Worm (Caenorhabditis elegans) whole organism, L2 larva: Measurements from ENCODE around the gene F38H12.5.

Source experiments
- C34F6.9 ChIP-seq: fragments of 150-350 bp; optimal IDR thresholded peaks from 2 replicates; lab custom pipeline; 2014; ENCODE audit warnings: missing biosample characterization, missing genetic modification characterization
- F13H6.1 ChIP-seq: sonication (generic microtip); optimal IDR thresholded peaks from 2 replicates; lab custom pipeline; 2016; ENCODE audit warnings: missing genetic modification characterization, missing compliant biosample characterization
- R02D3.7 ChIP-seq: fragments of 150-350 bp; optimal IDR thresholded peaks from 2 replicates; lab custom pipeline; 2014; ENCODE audit warnings: missing biosample characterization, missing genetic modification characterization
- Y55F3AM.14 ChIP-seq: fragments of 200-800 bp; sonication (Bioruptor generic); optimal IDR thresholded peaks from 2 replicates; lab custom pipeline; 2018; ENCODE audit warnings: mild to moderate bottlenecking, missing genetic modification characterization, missing compliant biosample characterization
- ZK546.5 ChIP-seq: sonication (generic microtip); optimal IDR thresholded peaks from 2 replicates; lab custom pipeline; 2017; ENCODE audit warnings: missing biosample characterization, missing genetic modification characterization
- alr-1 ChIP-seq: fragments of 150-350 bp; optimal IDR thresholded peaks from 2 replicates; lab custom pipeline; 2014; ENCODE audit warnings: missing biosample characterization, missing genetic modification characterization
- aly-2 ChIP-seq: fragments of 150-350 bp; optimal IDR thresholded peaks from 2 replicates; lab custom pipeline; 2014; ENCODE audit warnings: missing biosample characterization, missing genetic modification characterization
- ama-1 ChIP-seq: fragments of 150-350 bp; optimal IDR thresholded peaks from 2 replicates; lab custom pipeline; 2018; ENCODE audit warnings: inconsistent platforms
- blmp-1 ChIP-seq: sonication (generic microtip); optimal IDR thresholded peaks from 2 replicates; lab custom pipeline; 2017; ENCODE audit warnings: missing genetic modification characterization, mild to moderate bottlenecking, missing compliant biosample characterization, antibody characterized with exemption, moderate library complexity; ENCODE audit not compliant: insufficient read depth
- ceh-16 ChIP-seq: fragments of 150-350 bp; optimal IDR thresholded peaks from 2 replicates; lab custom pipeline; 2014; ENCODE audit warnings: missing biosample characterization, missing genetic modification characterization
- ceh-82 ChIP-seq: fragments of 150-350 bp; optimal IDR thresholded peaks from 2 replicates; lab custom pipeline; 2014; ENCODE audit warnings: missing biosample characterization, missing genetic modification characterization
- crh-2 ChIP-seq: sonication (generic microtip); optimal IDR thresholded peaks from 2 replicates; lab custom pipeline; 2017; ENCODE audit warnings: missing biosample characterization, missing genetic modification characterization
- dmd-4 ChIP-seq: sonication (generic microtip); optimal IDR thresholded peaks from 2 replicates; lab custom pipeline; 2017; ENCODE audit warnings: missing biosample characterization, missing genetic modification characterization
- egl-27 ChIP-seq: sonication (generic microtip); optimal IDR thresholded peaks from 3 replicates; lab custom pipeline; 2017; ENCODE audit warnings: missing biosample characterization, missing genetic modification reagents, missing genetic modification characterization
- elt-1 ChIP-seq: fragments of 150-350 bp; optimal IDR thresholded peaks from 2 replicates; lab custom pipeline; 2014; ENCODE audit warnings: missing biosample characterization, missing genetic modification characterization
- elt-3 ChIP-seq: sonication (generic microtip); optimal IDR thresholded peaks from 2 replicates; lab custom pipeline; 2017; ENCODE audit warnings: missing biosample characterization, missing genetic modification characterization
- fos-1 ChIP-seq: fragments of 150-350 bp; optimal IDR thresholded peaks from 2 replicates; lab custom pipeline; 2014; ENCODE audit warnings: missing biosample characterization, missing genetic modification characterization
- gmeb-1 ChIP-seq: fragments of 150-350 bp; optimal IDR thresholded peaks from 2 replicates; lab custom pipeline; 2014; ENCODE audit warnings: missing biosample characterization, missing genetic modification characterization
- lin-11 ChIP-seq: fragments of 150-350 bp; sonication (generic microtip); optimal IDR thresholded peaks from 2 replicates; lab custom pipeline; 2014; ENCODE audit warnings: missing biosample characterization, missing genetic modification characterization, inconsistent platforms, mixed read lengths
- lin-13 ChIP-seq: fragments of 150-350 bp; optimal IDR thresholded peaks from 2 replicates; lab custom pipeline; 2014; ENCODE audit warnings: missing biosample characterization, missing genetic modification reagents, missing genetic modification characterization
- lin-39 ChIP-seq: fragments of 150-350 bp; optimal IDR thresholded peaks from 2 replicates; lab custom pipeline; 2014; ENCODE audit warnings: missing biosample characterization, missing genetic modification reagents, missing genetic modification characterization
- lsy-2 ChIP-seq, 2 experiments: fragments of 150-350 bp in 1 of 2; sonication (generic microtip) in 1 of 2; optimal IDR thresholded peaks; 2 replicates each; lab custom pipeline; 2014 to 2017; ENCODE audit warnings: missing biosample characterization in 2 of 2, missing genetic modification characterization in 2 of 2
- mbf-1 ChIP-seq: sonication (generic microtip); optimal IDR thresholded peaks from 2 replicates; lab custom pipeline; 2017; ENCODE audit warnings: missing biosample characterization, missing genetic modification characterization
- mdl-1 ChIP-seq, 2 experiments: fragments of 150-350 bp in 1 of 2; sonication (generic microtip) in 1 of 2; optimal IDR thresholded peaks; 2 replicates each; lab custom pipeline; 2017; ENCODE audit warnings: missing biosample characterization in 2 of 2, missing genetic modification characterization in 2 of 2
- nhr-11 ChIP-seq: fragments of 150-350 bp; optimal IDR thresholded peaks from 2 replicates; lab custom pipeline; 2014; ENCODE audit warnings: missing biosample characterization, missing genetic modification characterization
- nhr-129 ChIP-seq: fragments of 150-350 bp; optimal IDR thresholded peaks from 2 replicates; lab custom pipeline; 2014; ENCODE audit warnings: missing biosample characterization, missing genetic modification characterization
- nhr-21 ChIP-seq: fragments of 150-350 bp; optimal IDR thresholded peaks from 2 replicates; lab custom pipeline; 2014; ENCODE audit warnings: missing biosample characterization, missing genetic modification characterization
- nhr-23 ChIP-seq: fragments of 150-350 bp; optimal IDR thresholded peaks from 2 replicates; lab custom pipeline; 2014; ENCODE audit warnings: missing biosample characterization, missing genetic modification reagents, missing genetic modification characterization
- nhr-25 ChIP-seq: fragments of 150-350 bp; sonication (generic microtip); optimal IDR thresholded peaks from 3 replicates; lab custom pipeline; 2014; ENCODE audit warnings: missing biosample characterization, missing genetic modification characterization
- nhr-6 ChIP-seq: fragments of 150-350 bp; optimal IDR thresholded peaks from 2 replicates; lab custom pipeline; 2014; ENCODE audit warnings: missing biosample characterization, missing genetic modification characterization
- nhr-77 ChIP-seq: fragments of 150-350 bp; optimal IDR thresholded peaks from 2 replicates; lab custom pipeline; 2014; ENCODE audit warnings: missing biosample characterization, missing genetic modification characterization
- peb-1 ChIP-seq: fragments of 150-350 bp; optimal IDR thresholded peaks from 2 replicates; lab custom pipeline; 2014; ENCODE audit warnings: missing biosample characterization, missing genetic modification characterization
- sem-4 ChIP-seq: fragments of 150-350 bp; optimal IDR thresholded peaks from 2 replicates; lab custom pipeline; 2014; ENCODE audit warnings: missing biosample characterization, missing genetic modification reagents, missing genetic modification characterization
- skn-1 ChIP-seq: sonication (generic microtip); optimal IDR thresholded peaks from 2 replicates; lab custom pipeline; 2017; ENCODE audit warnings: missing biosample characterization, missing genetic modification characterization
- sma-3 ChIP-seq: sonication (generic microtip); optimal IDR thresholded peaks from 2 replicates; lab custom pipeline; 2016; ENCODE audit warnings: missing genetic modification reagents, missing genetic modification characterization, missing compliant biosample characterization
- sma-9 ChIP-seq, 2 experiments: fragments of 150-350 bp in 1 of 2; sonication (generic microtip) in 1 of 2; optimal IDR thresholded peaks; 2 replicates each; lab custom pipeline; 2014 to 2016; ENCODE audit warnings: missing genetic modification characterization in 2 of 2, mild to moderate bottlenecking in 1 of 2, missing biosample characterization in 1 of 2, missing compliant biosample characterization in 1 of 2, missing genetic modification reagents in 1 of 2, moderate library complexity in 1 of 2
- snpc-4 ChIP-seq: fragments of 150-350 bp; optimal IDR thresholded peaks from 2 replicates; lab custom pipeline; 2014; ENCODE audit warnings: missing biosample characterization, missing genetic modification characterization
- unc-39 ChIP-seq: fragments of 150-350 bp; optimal IDR thresholded peaks from 2 replicates; lab custom pipeline; 2014; ENCODE audit warnings: missing biosample characterization, missing genetic modification characterization
- unc-55 ChIP-seq: fragments of 150-350 bp; sonication (generic microtip); optimal IDR thresholded peaks from 3 replicates; lab custom pipeline; 2014; ENCODE audit warnings: missing biosample characterization, missing genetic modification reagents, missing genetic modification characterization
- ztf-1 ChIP-seq: fragments of 200-800 bp; sonication (Bioruptor generic); conservative IDR thresholded peaks from 2 replicates; pipeline ENCODE4 v1.3.6; 2022; ENCODE audit warnings: missing genetic modification characterization, missing compliant biosample characterization
- ztf-4 ChIP-seq: fragments of 150-350 bp; optimal IDR thresholded peaks from 2 replicates; lab custom pipeline; 2014; ENCODE audit warnings: missing biosample characterization, missing genetic modification characterization

The F38H12.5 gene

ce11 chrV:4082952-4083351, at the start of gene F38H12.5:
Gene F38H12.5, minus strand, starts transcription at chrV:4083052.
- no peak for TF ChIP-seq unc-39 (tag; lab: Kevin White, UChicago)
- no peak for TF ChIP-seq nhr-129 (tag; lab: Kevin White, UChicago)
- no peak for TF ChIP-seq nhr-25 (tag; lab: Kevin White, UChicago)
- TF ChIP-seq ztf-1 (GFP tag; lab: Robert Waterston, UW): no peak
- TF ChIP-seq lin-13: no peak
- no peak for TF ChIP-seq blmp-1 (tag; lab: Kevin White, UChicago)
- TF ChIP-seq lsy-2 (tag; optimal IDR thresholded peaks at IDR 0.05; lab: Kevin White, UChicago): no peak
- no peak for TF ChIP-seq F13H6.1 (tag; lab: Kevin White, UChicago)
- TF ChIP-seq, all 48 proteins: peak for 0

- TF ChIP-seq skn-1 (tag; lab: Kevin White, UChicago): peak; percentile 72
- no peak for TF ChIP-seq R02D3.7
- peak; percentile 60 for TF ChIP-seq egl-27 (tag; lab: Kevin White, UChicago)
- TF ChIP-seq F13H6.1 (tag; lab: Kevin White, UChicago): peak; percentile 82
- peak; percentile 87 for TF ChIP-seq nhr-21
- TF ChIP-seq Y55F3AM.14 (GFP tag; lab: Kevin White, UChicago): peak; percentile 86
- no peak for TF ChIP-seq ceh-16 (tag; lab: Kevin White, UChicago)
- peak; percentile 51 for TF ChIP-seq C34F6.9 (tag; lab: Kevin White, UChicago)
- TF ChIP-seq sma-9 (GFP tag; optimal IDR thresholded peaks at IDR 0.05; lab: Kevin White, UChicago): peak; percentile 93
- no peak for TF ChIP-seq sma-9 (tag; optimal IDR thresholded peaks at IDR 0.05; lab: Kevin White, UChicago)
- TF ChIP-seq mdl-1 (tag; optimal IDR thresholded peaks at IDR 0.05; lab: Kevin White, UChicago): peak in 1 of 2 experiments; percentile 40
- TF ChIP-seq crh-2: peak; percentile 51
- peak; percentile 67 for TF ChIP-seq nhr-6 (tag; lab: Kevin White, UChicago)
- no peak for TF ChIP-seq elt-1 (tag; lab: Kevin White, UChicago)
- TF ChIP-seq nhr-25 (tag; lab: Kevin White, UChicago): peak; percentile 86
- TF ChIP-seq lsy-2 (tag; optimal IDR thresholded peaks at IDR 0.05; lab: Kevin White, UChicago): no peak
- TF ChIP-seq unc-55 (GFP tag; lab: Kevin White, UChicago): peak; percentile 19
- peak; percentile 96 for TF ChIP-seq nhr-129 (tag; lab: Kevin White, UChicago)
- no peak for TF ChIP-seq snpc-4 (tag; lab: Kevin White, UChicago)
- no peak for TF ChIP-seq peb-1 (tag; lab: Kevin White, UChicago)
- no peak for TF ChIP-seq lin-39 (tag; lab: Kevin White, UChicago)
- peak; percentile 31 for TF ChIP-seq lin-13
- TF ChIP-seq sma-3 (GFP tag; lab: Kevin White, UChicago): peak; percentile 89
- peak; percentile 62 for TF ChIP-seq gmeb-1 (tag; lab: Kevin White, UChicago)
- peak; percentile 61 for TF ChIP-seq sem-4 (tag; lab: Kevin White, UChicago)
- peak; percentile 73 for TF ChIP-seq fos-1 (tag; lab: Kevin White, UChicago)
- TF ChIP-seq unc-39 (tag; lab: Kevin White, UChicago): no peak
- TF ChIP-seq mbf-1 (tag; lab: Kevin White, UChicago): no peak
- no peak for TF ChIP-seq ceh-82 (tag; lab: Kevin White, UChicago)
- TF ChIP-seq nhr-77 (tag; lab: Kevin White, UChicago): no peak
- TF ChIP-seq blmp-1 (tag; lab: Kevin White, UChicago): peak; percentile 72
- TF ChIP-seq aly-2 (tag; lab: Kevin White, UChicago): no peak
- TF ChIP-seq alr-1: no peak
- no peak for TF ChIP-seq ztf-4 (tag; lab: Kevin White, UChicago)
These were observed 48.7 kb upstream of the F38H12.5 start, which contains the start of gene nhr-57 for ce11 chrV:4131471-4131939. Gene nhr-57, plus strand, starts transcription at chrV:4131889.

DNA sequence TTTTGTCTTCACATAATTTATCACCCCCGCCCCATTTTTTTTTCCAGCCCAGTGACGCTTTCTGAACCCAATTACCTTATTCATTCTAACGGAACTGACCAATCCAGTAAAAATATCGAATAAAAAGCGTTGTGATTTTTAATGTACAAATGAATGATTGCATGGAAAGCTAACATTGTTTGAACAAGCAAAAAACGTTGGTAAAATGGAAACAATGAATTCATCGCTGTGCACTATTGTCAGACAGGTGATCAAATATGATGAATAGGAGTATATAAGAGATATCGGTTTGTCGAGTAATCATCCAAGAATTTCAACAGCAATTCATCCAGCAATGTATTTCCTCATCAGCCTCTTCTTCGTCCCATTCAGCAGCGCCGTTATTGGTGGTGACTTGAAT, 46.8 kb upstream of the F38H12.5 start, which contains the start of gene phat-4:
TSS of gene phat-4 (plus strand) at position 301 of the 400 bp plus-strand sequence.
- TF ChIP-seq lin-13 (no peak), peb-1 (tag; lab: Kevin White, UChicago) (no peak), unc-39 (tag; lab: Kevin White, UChicago) (no peak), aly-2 (tag; lab: Kevin White, UChicago) (no peak), R02D3.7 (no peak), gmeb-1 (tag; lab: Kevin White, UChicago) (no peak), mdl-1 (tag; optimal IDR thresholded peaks at IDR 0.05; lab: Kevin White, UChicago) (no peak), nhr-129 (tag; lab: Kevin White, UChicago) (no peak), nhr-11 (tag; lab: Kevin White, UChicago) (no peak), sma-3 (GFP tag; lab: Kevin White, UChicago) (no peak), lin-11 (tag; lab: Kevin White, UChicago) (no peak), elt-3 (no peak), unc-55 (GFP tag; lab: Kevin White, UChicago) (no peak), dmd-4 (no peak), nhr-23 (tag; lab: Kevin White, UChicago) (no peak), ama-1 (lab: Kevin White, UChicago) (no peak), ZK546.5 (tag; lab: Kevin White, UChicago) (no peak), nhr-21 (no peak), lsy-2 (tag; optimal IDR thresholded peaks at IDR 0.05; lab: Kevin White, UChicago) (no peak)
